Fruit fly (Drosophila melanogaster) whole organism, embryonic: ENCODE data around the gene Rad60.

Experiments used
- Abd-B ChIP-seq: fragments of 200-800 bp; sonication (Bioruptor generic); optimal IDR thresholded peaks from 2 replicates; lab custom pipeline; 2018; ENCODE audit warnings: missing biosample characterization, mild to moderate bottlenecking, missing genetic modification characterization, moderate library complexity
- Atf-2 ChIP-seq: fragments of 200-800 bp; sonication (Bioruptor generic); optimal IDR thresholded peaks from 2 replicates; lab custom pipeline; 2016; ENCODE audit warnings: missing biosample characterization, missing genetic modification characterization
- CG10366 ChIP-seq: fragments of 200-800 bp; sonication (Bioruptor generic); IDR thresholded peaks from 2 replicates; pipeline ENCODE4 v1.3.6; 2022; ENCODE audit warnings: missing biosample characterization, missing genetic modification characterization
- CG11093 ChIP-seq: fragments of 200-800 bp; sonication (Bioruptor generic); IDR thresholded peaks from 3 replicates; pipeline ENCODE4 v1.3.6; 2022; ENCODE audit warnings: missing biosample characterization, missing genetic modification characterization
- CG11696 ChIP-seq: fragments of 200-800 bp; sonication (Bioruptor generic); IDR thresholded peaks from 2 replicates; pipeline ENCODE4 v1.3.6; 2022; ENCODE audit warnings: missing biosample characterization, missing genetic modification characterization
- CG12391 ChIP-seq: fragments of 200-800 bp; sonication (Bioruptor generic); optimal IDR thresholded peaks from 3 replicates; lab custom pipeline; 2018; ENCODE audit warnings: missing biosample characterization, mild to moderate bottlenecking, missing genetic modification characterization, moderate library complexity
- CG12744 ChIP-seq: fragments of 200-800 bp; sonication (Bioruptor generic); optimal IDR thresholded peaks from 2 replicates; lab custom pipeline; 2016; ENCODE audit warnings: missing biosample characterization, missing genetic modification characterization
- CG12769 ChIP-seq: fragments of 200-800 bp; sonication (Bioruptor generic); optimal IDR thresholded peaks from 2 replicates; lab custom pipeline; 2019; ENCODE audit warnings: missing biosample characterization, mild to moderate bottlenecking, missing genetic modification characterization, moderate library complexity
- CG13287 ChIP-seq: fragments of 200-800 bp; sonication (Bioruptor generic); IDR thresholded peaks from 2 replicates; pipeline ENCODE4 v1.3.6; 2022; ENCODE audit warnings: missing biosample characterization, missing genetic modification characterization; ENCODE audit not compliant: partially characterized antibody
- CG13424 ChIP-seq: fragments of 200-800 bp; sonication (Bioruptor generic); optimal IDR thresholded peaks from 2 replicates; lab custom pipeline; 2019; ENCODE audit warnings: missing biosample characterization, mild to moderate bottlenecking, missing genetic modification characterization, moderate library complexity
- CG14710 ChIP-seq: fragments of 200-800 bp; sonication (Bioruptor generic); optimal IDR thresholded peaks from 3 replicates; lab custom pipeline; 2019; ENCODE audit warnings: missing biosample characterization, mild to moderate bottlenecking, missing genetic modification characterization, moderate library complexity
- CG14860 ChIP-seq: fragments of 200-800 bp; sonication (Bioruptor generic); IDR thresholded peaks from 3 replicates; pipeline ENCODE4 v1.3.6; 2022; ENCODE audit warnings: missing biosample characterization, missing genetic modification characterization; ENCODE audit not compliant: partially characterized antibody
- CG17361 ChIP-seq: fragments of 200-800 bp; sonication (Bioruptor generic); IDR thresholded peaks from 3 replicates; pipeline ENCODE4 v1.3.6; 2022; ENCODE audit warnings: missing biosample characterization, missing genetic modification characterization
- CG17829 ChIP-seq: fragments of 200-800 bp; optimal IDR thresholded peaks from 2 replicates; lab custom pipeline; 2019; ENCODE audit warnings: missing biosample characterization, mild to moderate bottlenecking, missing genetic modification characterization, moderate library complexity
- CG18599 ChIP-seq: fragments of 200-800 bp; sonication (Bioruptor generic); optimal IDR thresholded peaks from 3 replicates; lab custom pipeline; 2017; ENCODE audit warnings: missing biosample characterization, missing genetic modification characterization, mild to moderate bottlenecking, moderate library complexity, missing genetic modification reagents
- CG30431 ChIP-seq: fragments of 200-800 bp; sonication (Bioruptor generic); optimal IDR thresholded peaks from 2 replicates; lab custom pipeline; 2017; ENCODE audit warnings: missing biosample characterization, missing genetic modification characterization
- CG31224 ChIP-seq: fragments of 200-800 bp; sonication (Bioruptor generic); IDR thresholded peaks from 2 replicates; pipeline ENCODE4 v1.3.6; 2022; ENCODE audit warnings: missing biosample characterization, missing genetic modification characterization
- CG3726 ChIP-seq: fragments of 200-800 bp; sonication (Bioruptor generic); IDR thresholded peaks from 3 replicates; pipeline ENCODE4, ENCODE4 v1.3.6; 2022; ENCODE audit warnings: missing biosample characterization, missing genetic modification characterization
- CG4854 ChIP-seq: fragments of 200-800 bp; sonication (Bioruptor generic); optimal IDR thresholded peaks from 2 replicates; lab custom pipeline; 2016; ENCODE audit warnings: missing biosample characterization, missing genetic modification characterization, inconsistent platforms
- CG6254 ChIP-seq: fragments of 200-800 bp; sonication (Bioruptor generic); optimal IDR thresholded peaks from 3 replicates; lab custom pipeline; 2017; ENCODE audit warnings: mild to moderate bottlenecking, missing biosample characterization, missing genetic modification reagents, missing genetic modification characterization
- CG9727 ChIP-seq: fragments of 200-800 bp; sonication (Bioruptor generic); optimal IDR thresholded peaks from 3 replicates; lab custom pipeline; 2017; ENCODE audit warnings: missing biosample characterization, mild to moderate bottlenecking, missing genetic modification characterization
- Dbx ChIP-seq: fragments of 200-800 bp; sonication (Bioruptor generic); IDR thresholded peaks from 3 replicates; pipeline ENCODE4 v1.3.6; 2022; ENCODE audit warnings: missing biosample characterization, missing genetic modification characterization
- Dfd ChIP-seq, 2 experiments: fragments of >200 bp; optimal IDR thresholded peaks; 2 replicates each; lab custom pipeline; 2017; ENCODE audit warnings: missing biosample characterization in 2 of 2, missing genetic modification characterization in 2 of 2
- Dip2 ChIP-seq: fragments of 200-800 bp; sonication (Bioruptor generic); IDR thresholded peaks from 2 replicates; pipeline ENCODE4 v1.3.6; 2022; ENCODE audit warnings: missing biosample characterization, missing genetic modification characterization
- Drgx ChIP-seq: fragments of 200-800 bp; sonication (Bioruptor generic); IDR thresholded peaks from 2 replicates; pipeline ENCODE4 v1.3.6; 2022; ENCODE audit warnings: missing biosample characterization, missing genetic modification characterization
- Ets65A ChIP-seq: fragments of 200-800 bp; sonication (Bioruptor generic); peaks from one replicate; lab custom pipeline; 2016; ENCODE audit warnings: missing biosample characterization, missing genetic modification characterization
- Fer3 ChIP-seq: fragments of 200-800 bp; sonication (Bioruptor generic); optimal IDR thresholded peaks from 2 replicates; lab custom pipeline; 2018; ENCODE audit warnings: missing biosample characterization, mild to moderate bottlenecking, missing genetic modification characterization, moderate library complexity
- NC2α ChIP-seq: fragments of 200-800 bp; sonication (Bioruptor generic); optimal IDR thresholded peaks from 2 replicates; lab custom pipeline; 2016; ENCODE audit warnings: missing biosample characterization, missing genetic modification characterization
- Pdp1 ChIP-seq, 2 experiments: fragments of 200-800 bp; sonication (Bioruptor generic); optimal IDR thresholded peaks; 3 replicates each; lab custom pipeline; 2016; ENCODE audit warnings: missing biosample characterization in 2 of 2, missing genetic modification characterization in 2 of 2, mild to moderate bottlenecking in 1 of 2, moderate library complexity in 1 of 2
- amos ChIP-seq: fragments of 200-800 bp; sonication (Bioruptor generic); IDR thresholded peaks from 2 replicates; pipeline ENCODE4 v1.3.6; 2022; ENCODE audit warnings: missing biosample characterization, missing genetic modification characterization; ENCODE audit not compliant: partially characterized antibody
- ap ChIP-seq: fragments of 200-800 bp; sonication (Bioruptor generic); IDR thresholded peaks from 2 replicates; pipeline ENCODE4 v1.3.6; 2022; ENCODE audit warnings: missing biosample characterization, missing genetic modification characterization
- chm ChIP-seq: fragments of 200-800 bp; sonication (Bioruptor generic); IDR thresholded peaks from 2 replicates; pipeline ENCODE4 v1.3.6; 2022; ENCODE audit warnings: missing biosample characterization, missing genetic modification characterization
- crc ChIP-seq: fragments of 200-800 bp; sonication (Bioruptor generic); optimal IDR thresholded peaks from 2 replicates; lab custom pipeline; 2016; ENCODE audit warnings: missing biosample characterization, missing genetic modification characterization
- cwo ChIP-seq: fragments of 200-800 bp; sonication (Bioruptor generic); optimal IDR thresholded peaks from 3 replicates; lab custom pipeline; 2017; ENCODE audit warnings: missing biosample characterization, missing genetic modification characterization, mild to moderate bottlenecking, moderate library complexity, missing genetic modification reagents
- dysf ChIP-seq: fragments of 200-800 bp; sonication (Bioruptor generic); IDR thresholded peaks from 3 replicates; pipeline ENCODE4 v1.3.6; 2022; ENCODE audit warnings: missing biosample characterization, missing genetic modification characterization
- hb ChIP-seq: fragments of 200-800 bp; sonication (Bioruptor generic); IDR thresholded peaks from 3 replicates; pipeline ENCODE4 v1.3.6; 2022; ENCODE audit warnings: missing biosample characterization, missing genetic modification characterization; ENCODE audit not compliant: partially characterized antibody
- knrl ChIP-seq: fragments of 200-800 bp; sonication (Bioruptor generic); IDR thresholded peaks from 3 replicates; pipeline ENCODE4 v1.3.6; 2022; ENCODE audit warnings: missing biosample characterization, missing genetic modification characterization; ENCODE audit not compliant: partially characterized antibody
- lola ChIP-seq, 3 experiments: fragments of >200 bp in 2 of 3; fragments of 200-800 bp in 1 of 3; sonication (Bioruptor generic) in 1 of 3; optimal IDR thresholded peaks; 2 replicates each; lab custom pipeline; 2017 to 2019; ENCODE audit warnings: missing biosample characterization in 3 of 3, missing genetic modification characterization in 3 of 3, mild to moderate bottlenecking in 1 of 3, moderate library complexity in 1 of 3
- maf-S ChIP-seq: fragments of 200-800 bp; sonication (Bioruptor generic); optimal IDR thresholded peaks from 2 replicates; lab custom pipeline; 2016; ENCODE audit warnings: missing biosample characterization, missing genetic modification characterization
- nerfin-2 ChIP-seq: fragments of 200-800 bp; sonication (Bioruptor generic); IDR thresholded peaks from 2 replicates; pipeline ENCODE4 v1.3.6; 2022; ENCODE audit warnings: missing biosample characterization, missing genetic modification characterization; ENCODE audit not compliant: partially characterized antibody
- pb ChIP-seq: fragments of 200-800 bp; sonication (Bioruptor generic); optimal IDR thresholded peaks from 3 replicates; lab custom pipeline; 2016; ENCODE audit warnings: missing biosample characterization, missing genetic modification characterization
- pfk ChIP-seq: fragments of 200-800 bp; sonication (Bioruptor generic); optimal IDR thresholded peaks from 2 replicates; lab custom pipeline; 2018; ENCODE audit warnings: missing biosample characterization, mild to moderate bottlenecking, missing genetic modification characterization, moderate library complexity
- sc ChIP-seq, 3 experiments: fragments of >200 bp in 2 of 3; fragments of 200-800 bp in 1 of 3; sonication (Bioruptor generic) in 1 of 3; optimal IDR thresholded peaks; 2 replicates in 2 of 3; 3 replicates in 1 of 3; lab custom pipeline; 2017; ENCODE audit warnings: mild to moderate bottlenecking in 1 of 3, missing biosample characterization in 1 of 3, missing genetic modification characterization in 1 of 3, missing genetic modification reagents in 1 of 3
- sim ChIP-seq: fragments of 200-800 bp; sonication (Bioruptor generic); IDR thresholded peaks from 2 replicates; pipeline ENCODE4 v1.3.6; 2022; ENCODE audit warnings: missing biosample characterization, missing genetic modification characterization
- sisA ChIP-seq: fragments of 200-800 bp; sonication (Bioruptor generic); IDR thresholded peaks from 2 replicates; pipeline ENCODE4 v1.3.6; 2022; ENCODE audit warnings: missing biosample characterization, missing genetic modification characterization
- slou ChIP-seq: fragments of 200-800 bp; sonication (Bioruptor generic); optimal IDR thresholded peaks from 3 replicates; lab custom pipeline; 2016; ENCODE audit warnings: missing biosample characterization, missing genetic modification characterization
- sqz ChIP-seq: fragments of 200-800 bp; sonication (Bioruptor generic); optimal IDR thresholded peaks from 3 replicates; lab custom pipeline; 2018; ENCODE audit warnings: missing biosample characterization, mild to moderate bottlenecking, missing genetic modification characterization
- stc ChIP-seq: fragments of 200-800 bp; sonication (Bioruptor generic); IDR thresholded peaks from 2 replicates; pipeline ENCODE4 v1.3.6; 2022; ENCODE audit warnings: missing biosample characterization, missing genetic modification characterization
- tap ChIP-seq: fragments of 200-800 bp; optimal IDR thresholded peaks from 3 replicates; lab custom pipeline; 2019; ENCODE audit warnings: missing biosample characterization, mild to moderate bottlenecking, missing genetic modification characterization, moderate library complexity

Gene Rad60

DNA sequence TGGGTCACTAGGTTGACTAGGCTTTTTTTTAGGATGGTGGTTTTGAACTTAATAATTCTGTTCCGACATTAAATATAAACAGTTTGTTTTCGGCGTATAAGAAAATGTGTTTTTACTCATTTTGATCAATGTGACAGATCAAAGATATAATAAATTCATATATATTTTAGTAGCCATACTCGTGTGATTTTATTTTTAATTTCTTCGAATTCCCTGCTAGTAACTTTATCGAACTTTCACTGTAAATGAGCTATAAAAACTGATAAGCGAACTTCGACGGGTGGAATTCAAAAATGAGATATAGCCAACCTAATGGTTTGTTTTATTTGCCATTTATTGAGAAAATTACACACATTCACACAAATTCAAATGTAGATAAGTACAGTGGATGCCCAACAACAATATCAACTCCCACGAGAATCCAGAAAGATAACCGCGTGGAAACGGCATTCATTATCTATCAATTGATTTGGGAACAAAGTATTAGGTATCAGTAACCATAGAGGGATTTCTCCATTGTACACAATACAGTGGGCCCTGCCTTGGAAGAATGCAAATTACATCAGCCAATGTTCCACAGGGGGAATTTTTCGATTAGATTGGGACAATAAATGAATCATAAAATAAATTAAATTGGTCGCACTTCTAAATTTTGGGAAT is 28.0 kb downstream of the Rad60 start (continued):
- TF ChIP-seq sc (optimal IDR thresholded peaks at IDR 0.05; lab: Kevin White, UChicago) (no peak), sc (GFP tag; optimal IDR thresholded peaks at IDR 0.05; lab: Kevin White, UChicago) (no peak), tap (tag; lab: Kevin White, UChicago) (no peak), CG12744 (GFP tag; lab: Kevin White, UChicago) (no peak), CG11093 (GFP tag; lab: Robert Waterston, UW) (no peak), pfk (GFP tag; lab: Kevin White, UChicago) (peak; percentile 2), CG31224 (GFP tag; lab: Robert Waterston, UW) (no peak), Drgx (GFP tag; lab: Robert Waterston, UW) (no peak), crc (GFP tag; lab: Kevin White, UChicago) (no peak), Atf-2 (GFP tag; lab: Kevin White, UChicago) (no peak), CG13287 (GFP tag; lab: Robert Waterston, UW) (no peak), sim (GFP tag; lab: Robert Waterston, UW) (no peak), sisA (GFP tag; lab: Robert Waterston, UW) (no peak), CG9727 (GFP tag; lab: Kevin White, UChicago) (peak; percentile 4), CG18599 (GFP tag; lab: Kevin White, UChicago) (peak; percentile 14), hb (GFP tag; lab: Robert Waterston, UW) (no peak), CG4854 (GFP tag; lab: Kevin White, UChicago) (no peak), chm (GFP tag; lab: Robert Waterston, UW) (no peak), amos (no peak), knrl (GFP tag; lab: Robert Waterston, UW) (no peak), Fer3 (tag; lab: Kevin White, UChicago) (no peak), nerfin-2 (no peak), CG14860 (no peak), lola (GFP tag; optimal IDR thresholded peaks at IDR 0.05; lab: Kevin White, UChicago) (no peak), CG14710 (tag; lab: Kevin White, UChicago) (no peak), CG10366 (no peak), CG11696 (no peak), Pdp1 (GFP tag; optimal IDR thresholded peaks at IDR 0.05; lab: Kevin White, UChicago) (peak in 1 of 2 experiments; percentile 14), slou (GFP tag; lab: Kevin White, UChicago) (no peak), CG3726 (GFP tag; lab: Robert Waterston, UW) (no peak), ap (GFP tag; lab: Robert Waterston, UW) (no peak), Dbx (no peak), Dfd (GFP tag; optimal IDR thresholded peaks at IDR 0.05; lab: Kevin White, UChicago) (no peak), Dip2 (no peak), pb (GFP tag; lab: Kevin White, UChicago) (no peak), CG6254 (GFP tag; lab: Kevin White, UChicago) (no peak), CG30431 (GFP tag; lab: Kevin White, UChicago) (no peak), CG17361 (GFP tag; lab: Robert Waterston, UW) (no peak), sqz (GFP tag; lab: Kevin White, UChicago) (no peak), maf-S (GFP tag; lab: Kevin White, UChicago) (no peak), dysf (GFP tag; lab: Robert Waterston, UW) (no peak; the same call in 2 of the 3 replicates), Ets65A (GFP tag; lab: Kevin White, UChicago) (peak; percentile 37), CG12391 (tag; lab: Kevin White, UChicago) (peak; percentile 2), cwo (peak; percentile 11), CG12769 (tag; lab: Kevin White, UChicago) (peak; percentile 80), Abd-B (GFP tag; lab: Kevin White, UChicago) (no peak), NC2α (GFP tag; lab: Kevin White, UChicago) (no peak), stc (GFP tag; lab: Robert Waterston, UW) (no peak), CG17829 (tag; lab: Kevin White, UChicago) (no peak), CG13424 (no peak)
